Worm (Caenorhabditis elegans) whole organism, L2 larva: ENCODE data around the gene C18H7.11.

ENCODE experiments used
- aly-2 ChIP-seq: fragments of 150-350 bp; optimal IDR thresholded peaks from 2 replicates; lab custom pipeline; 2014; ENCODE audit warnings: missing biosample characterization, missing genetic modification characterization
- egl-27 ChIP-seq: sonication (generic microtip); optimal IDR thresholded peaks from 3 replicates; lab custom pipeline; 2017; ENCODE audit warnings: missing biosample characterization, missing genetic modification reagents, missing genetic modification characterization
- elt-3 ChIP-seq: sonication (generic microtip); optimal IDR thresholded peaks from 2 replicates; lab custom pipeline; 2017; ENCODE audit warnings: missing biosample characterization, missing genetic modification characterization
- fos-1 ChIP-seq: fragments of 150-350 bp; optimal IDR thresholded peaks from 2 replicates; lab custom pipeline; 2014; ENCODE audit warnings: missing biosample characterization, missing genetic modification characterization
- lin-13 ChIP-seq: fragments of 150-350 bp; optimal IDR thresholded peaks from 2 replicates; lab custom pipeline; 2014; ENCODE audit warnings: missing biosample characterization, missing genetic modification reagents, missing genetic modification characterization
- lin-39 ChIP-seq: fragments of 150-350 bp; optimal IDR thresholded peaks from 2 replicates; lab custom pipeline; 2014; ENCODE audit warnings: missing biosample characterization, missing genetic modification reagents, missing genetic modification characterization
- nhr-10 ChIP-seq: sonication (generic microtip); optimal IDR thresholded peaks from 2 replicates; lab custom pipeline; 2017; ENCODE audit warnings: missing biosample characterization, missing genetic modification characterization
- nhr-25 ChIP-seq: fragments of 150-350 bp; sonication (generic microtip); optimal IDR thresholded peaks from 3 replicates; lab custom pipeline; 2014; ENCODE audit warnings: missing biosample characterization, missing genetic modification characterization
- nhr-77 ChIP-seq: fragments of 150-350 bp; optimal IDR thresholded peaks from 2 replicates; lab custom pipeline; 2014; ENCODE audit warnings: missing biosample characterization, missing genetic modification characterization
- snpc-4 ChIP-seq: fragments of 150-350 bp; optimal IDR thresholded peaks from 2 replicates; lab custom pipeline; 2014; ENCODE audit warnings: missing biosample characterization, missing genetic modification characterization
- unc-62 ChIP-seq: fragments of 150-350 bp; optimal IDR thresholded peaks from 2 replicates; lab custom pipeline; 2014; ENCODE audit warnings: missing biosample characterization, missing genetic modification reagents, missing genetic modification characterization
- zag-1 ChIP-seq: fragments of 150-350 bp; optimal IDR thresholded peaks from 2 replicates; lab custom pipeline; 2014; ENCODE audit warnings: missing biosample characterization, missing genetic modification characterization
- ztf-11 ChIP-seq: sonication (generic microtip); optimal IDR thresholded peaks from 2 replicates; lab custom pipeline; 2017; ENCODE audit warnings: missing biosample characterization, missing genetic modification characterization
- ztf-4 ChIP-seq: fragments of 150-350 bp; optimal IDR thresholded peaks from 2 replicates; lab custom pipeline; 2014; ENCODE audit warnings: missing biosample characterization, missing genetic modification characterization

- TF ChIP-seq fos-1 (tag; lab: Kevin White, UChicago), result peak; percentile 79
- TF ChIP-seq zag-1, result no peak
- no peak for TF ChIP-seq nhr-10 (tag; lab: Kevin White, UChicago)
- no peak for TF ChIP-seq snpc-4 (tag; lab: Kevin White, UChicago)
- no peak for TF ChIP-seq elt-3 (tag; lab: Kevin White, UChicago)
- TF ChIP-seq aly-2 (tag; lab: Kevin White, UChicago), result no peak
- TF ChIP-seq ztf-4 (tag; lab: Kevin White, UChicago), result no peak
- TF ChIP-seq ztf-11 (tag; lab: Kevin White, UChicago), result no peak
- no peak for TF ChIP-seq nhr-25
- no peak for TF ChIP-seq lin-13 (GFP tag; lab: Kevin White, UChicago)
- no peak for TF ChIP-seq nhr-77
- no peak for TF ChIP-seq lin-39 (tag; lab: Kevin White, UChicago)
- no peak for TF ChIP-seq egl-27
- no peak for TF ChIP-seq unc-62
Measured at ce11 chrIV:596292-596952, at the start of gene C18H7.11, which contains the start of gene C18H7.7.
